Worm (Caenorhabditis elegans): ENCODE data around the gene F39B3.7.

F39B3.7 gene

ce11 chrX:17567378-17567777 lies at the start of gene F39B3.7:
Gene F39B3.7, minus strand, starts transcription at chrX:17567478.
- TF ChIP-seq nhr-77 (tag; optimal IDR thresholded peaks at IDR 0.05), result no peak

- TF ChIP-seq R02D3.7 (tag; optimal IDR thresholded peaks at IDR 0.05) (no peak), pqm-1 (tag; optimal IDR thresholded peaks at IDR 0.05) (no peak), hmg-11 (tag; optimal IDR thresholded peaks at IDR 0.05) (no peak), mml-1 (tag; optimal IDR thresholded peaks at IDR 0.05) (no peak), ztf-4 (tag; optimal IDR thresholded peaks at IDR 0.05) (no peak), ZK546.5 (tag; optimal IDR thresholded peaks at IDR 0.05) (no peak), lsy-12 (tag; optimal IDR thresholded peaks at IDR 0.05) (no peak)
Measured at ce11 chrX:17614245-17614644, 47.0 kb upstream of the F39B3.7 start, which contains the start of gene ncs-7. Gene ncs-7, plus strand, starts transcription at chrX:17614545.

ce11 chrX:17613024-17613423 lies 45.7 kb upstream of the F39B3.7 start:
- TF ChIP-seq ceh-16 (tag; optimal IDR thresholded peaks at IDR 0.05), result no peak
- no peak for TF ChIP-seq lsy-12 (tag; optimal IDR thresholded peaks at IDR 0.05)
- TF ChIP-seq ceh-9 (tag; optimal IDR thresholded peaks at IDR 0.05), result no peak
- no peak for TF ChIP-seq nhr-76 (tag; optimal IDR thresholded peaks at IDR 0.05)
- no peak for TF ChIP-seq ama-1 (optimal IDR thresholded peaks at IDR 0.05)
- TF ChIP-seq nhr-77 (tag; optimal IDR thresholded peaks at IDR 0.05), result no peak
- TF ChIP-seq nhr-25 (tag; optimal IDR thresholded peaks at IDR 0.05), result no peak
- TF ChIP-seq elt-1 (tag; optimal IDR thresholded peaks at IDR 0.05), result no peak
- TF ChIP-seq aly-2 (tag; optimal IDR thresholded peaks at IDR 0.05), result no peak
- TF ChIP-seq eor-1 (tag; optimal IDR thresholded peaks at IDR 0.05), result no peak
- TF ChIP-seq hmg-11 (tag; optimal IDR thresholded peaks at IDR 0.05), result no peak
- no peak for TF ChIP-seq ztf-4 (tag; optimal IDR thresholded peaks at IDR 0.05)
- no peak for TF ChIP-seq fos-1 (tag; optimal IDR thresholded peaks at IDR 0.05)
- no peak for TF ChIP-seq egl-5 (tag; optimal IDR thresholded peaks at IDR 0.05)
- no peak for TF ChIP-seq egl-27 (tag; optimal IDR thresholded peaks at IDR 0.05)

- TF ChIP-seq nhr-11 (tag; optimal IDR thresholded peaks at IDR 0.05) (no peak), nfya-1 (tag; optimal IDR thresholded peaks at IDR 0.05; ENCODE audit: insufficient read depth) (peak; percentile 23)
Measured at ce11 chrX:17611180-17611579, 43.9 kb upstream of the F39B3.7 start.

- TF ChIP-seq lin-39 (tag; optimal IDR thresholded peaks at IDR 0.05), result peak; percentile 60
- peak; percentile 19 for TF ChIP-seq pqm-1 (tag; optimal IDR thresholded peaks at IDR 0.05)
- peak; percentile 33 for TF ChIP-seq snpc-4 (tag; optimal IDR thresholded peaks at IDR 0.05)
- no peak for TF ChIP-seq eor-1 (tag; optimal IDR thresholded peaks at IDR 0.05)
- TF ChIP-seq pha-4 (tag; optimal IDR thresholded peaks at IDR 0.05), result peak; percentile 73
- no peak for TF ChIP-seq egl-27 (tag; optimal IDR thresholded peaks at IDR 0.05)
- TF ChIP-seq nfya-1 (tag; optimal IDR thresholded peaks at IDR 0.05; ENCODE audit: insufficient read depth), result peak; percentile 71
- peak; percentile 85 for TF ChIP-seq hmg-11 (tag; optimal IDR thresholded peaks at IDR 0.05)
- peak; percentile 40 for TF ChIP-seq elt-1 (tag; optimal IDR thresholded peaks at IDR 0.05)
- peak; percentile 45 for TF ChIP-seq ceh-28 (tag; optimal IDR thresholded peaks at IDR 0.05)
- TF ChIP-seq egl-5 (tag; optimal IDR thresholded peaks at IDR 0.05), result peak; percentile 28
- TF ChIP-seq ama-1 (optimal IDR thresholded peaks at IDR 0.05), result no peak
- no peak for TF ChIP-seq ztf-11 (tag; optimal IDR thresholded peaks at IDR 0.05)
- peak; percentile 41 for TF ChIP-seq nhr-23 (tag; optimal IDR thresholded peaks at IDR 0.05)
- peak; percentile 38 for TF ChIP-seq elt-2 (tag; optimal IDR thresholded peaks at IDR 0.05)
- peak; percentile 60 for TF ChIP-seq lin-15B (tag; optimal IDR thresholded peaks at IDR 0.05)
- no peak for TF ChIP-seq mdl-1 (tag; optimal IDR thresholded peaks at IDR 0.05)
- TF ChIP-seq tbx-2 (tag; optimal IDR thresholded peaks at IDR 0.05), result peak; percentile 13
- TF ChIP-seq nhr-25 (tag; optimal IDR thresholded peaks at IDR 0.05), result no peak
Measured at ce11 chrX:17610406-17610981, 43.2 kb upstream of the F39B3.7 start.

- TF ChIP-seq snpc-4 (tag; optimal IDR thresholded peaks at IDR 0.05) (no peak), fos-1 (tag; optimal IDR thresholded peaks at IDR 0.05) (no peak), eor-1 (tag; optimal IDR thresholded peaks at IDR 0.05) (no peak)
Measured at ce11 chrX:17609948-17610347, 42.7 kb upstream of the F39B3.7 start, which contains the start of gene C16H3.3. Gene C16H3.3, minus strand, starts transcription at chrX:17610048.

Measured in whole organism, L3 larva.